Fruit fly (Drosophila melanogaster): ENCODE data around the gene Cpr72Eb.
A peak's percentile ranks its signal among the peaks of the same experiment; 100 is the strongest.

Gene Cpr72Eb

DNA sequence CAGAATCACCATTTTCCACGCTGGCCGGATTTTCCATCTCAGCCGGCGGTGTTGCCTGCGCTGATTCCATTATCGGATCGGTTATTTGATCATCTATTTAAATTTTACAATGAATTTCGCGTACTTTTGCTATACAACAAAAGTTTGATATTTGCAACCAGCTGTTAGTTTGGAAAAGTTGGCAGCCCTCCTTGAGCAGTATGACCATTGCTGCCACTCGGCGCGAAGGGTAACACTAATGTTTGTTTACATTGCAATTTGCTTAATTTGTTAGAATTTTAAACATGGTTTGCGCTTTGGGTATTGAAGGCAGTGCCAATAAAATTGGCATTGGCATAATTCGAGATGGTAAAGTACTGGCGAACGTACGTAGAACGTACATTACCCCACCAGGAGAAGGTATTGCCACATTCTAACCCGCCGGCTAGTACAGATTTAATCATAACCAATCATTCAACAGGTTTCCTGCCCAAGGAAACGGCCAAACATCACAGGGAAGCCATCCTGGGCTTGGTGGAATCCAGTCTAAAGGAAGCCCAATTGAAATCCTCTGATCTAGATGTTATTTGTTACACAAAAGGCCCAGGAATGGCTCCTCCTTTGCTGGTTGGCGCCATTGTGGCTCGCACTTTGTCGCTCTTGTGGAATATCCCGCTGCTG lies 12.8 kb upstream of the Cpr72Eb start, which contains the start of the genes Golgin104 and Tcs3 (continued):
- TF ChIP-seq sens-2 (GFP tag; IDR thresholded peaks at IDR 0.05) (no peak), pzg (GFP tag; optimal IDR thresholded peaks at IDR 0.05) (peak; percentile 75), trem (tag; optimal IDR thresholded peaks at IDR 0.05) (peak; percentile 99), ci (GFP tag; IDR thresholded peaks at IDR 0.05) (no peak), ranshi (GFP tag; IDR thresholded peaks at IDR 0.05) (no peak), Atf-2 (GFP tag; optimal IDR thresholded peaks at IDR 0.05) (no peak), HLH4C (GFP tag; IDR thresholded peaks at IDR 0.05; ENCODE audit: partially characterized antibody) (0 out of 3 replicates have a peak, but pooled peaks have one; percentile 17), CG10654 (GFP tag; optimal IDR thresholded peaks at IDR 0.05) (no peak), Aef1 (GFP tag; IDR thresholded peaks at IDR 0.05) (no peak), sima (GFP tag; optimal IDR thresholded peaks at IDR 0.05) (no peak), CG9797 (GFP tag; optimal IDR thresholded peaks at IDR 0.05) (peak; percentile 89), CG17802 (tag; optimal IDR thresholded peaks at IDR 0.05) (no peak), CG4730 (GFP tag; IDR thresholded peaks at IDR 0.05) (no peak), Bteb2 (GFP tag; optimal IDR thresholded peaks at IDR 0.05) (no peak), row (GFP tag; IDR thresholded peaks at IDR 0.05) (peak; percentile 39; the same call in 1 of the 3 replicates), CG12744 (GFP tag; optimal IDR thresholded peaks at IDR 0.05) (no peak), stwl (tag; optimal IDR thresholded peaks at IDR 0.05) (peak; percentile 75), CG5953 (GFP tag; IDR thresholded peaks at IDR 0.05) (no peak), zen (tag; optimal IDR thresholded peaks at IDR 0.05) (peak; percentile 73), D19B (GFP tag; optimal IDR thresholded peaks at IDR 0.05) (no peak), CG2199 (GFP tag; IDR thresholded peaks at IDR 0.05) (no peak), CG17385 (GFP tag; optimal IDR thresholded peaks at IDR 0.05) (no peak), Ada2b (GFP tag; IDR thresholded peaks at IDR 0.05) (no peak), CG10267 (tag; optimal IDR thresholded peaks at IDR 0.05) (peak; percentile 3), NfI (GFP tag; optimal IDR thresholded peaks at IDR 0.05) (no peak), sim (GFP tag; IDR thresholded peaks at IDR 0.05) (no peak), dati (GFP tag; IDR thresholded peaks at IDR 0.05) (no peak), NFAT (GFP tag; IDR thresholded peaks at IDR 0.05) (no peak), Med (GFP tag) (peak; percentile 63), Dp (GFP tag; optimal IDR thresholded peaks at IDR 0.05) (peak; percentile 45), eve (GFP tag; optimal IDR thresholded peaks at IDR 0.05) (no peak), CG34422 (GFP tag; IDR thresholded peaks at IDR 0.05) (peak; percentile 49; the same call in 1 of the 3 replicates), nmo (GFP tag; optimal IDR thresholded peaks at IDR 0.05) (peak; percentile 8), CG12071 (GFP tag; optimal IDR thresholded peaks at IDR 0.05) (no peak), peb (GFP tag; IDR thresholded peaks at IDR 0.05) (no peak), Gug (GFP tag; IDR thresholded peaks at IDR 0.05) (no peak), CG31388 (GFP tag; optimal IDR thresholded peaks at IDR 0.05) (no peak), Tbp (GFP tag; optimal IDR thresholded peaks at IDR 0.05) (no peak), CG14710 (tag; optimal IDR thresholded peaks at IDR 0.05) (peak; percentile 30), CG16813 (GFP tag; IDR thresholded peaks at IDR 0.05; ENCODE audit: partially characterized antibody) (no peak), Myb (GFP tag; optimal IDR thresholded peaks at IDR 0.05) (peak; percentile 31), scrt (GFP tag; optimal IDR thresholded peaks at IDR 0.05) (peak; percentile 92), BEAF-32 (GFP tag; optimal IDR thresholded peaks at IDR 0.05) (peak; percentile 21), cato (GFP tag; optimal IDR thresholded peaks at IDR 0.05; ENCODE audit: borderline replicate concordance) (no peak), ato (GFP tag; IDR thresholded peaks at IDR 0.05; ENCODE audit: partially characterized antibody) (no peak), mirr (GFP tag; optimal IDR thresholded peaks at IDR 0.05) (no peak), zen2 (GFP tag; IDR thresholded peaks at IDR 0.05; ENCODE audit: partially characterized antibody) (no peak), CG17612 (GFP tag; IDR thresholded peaks at IDR 0.05) (no peak), CG3726 (GFP tag; IDR thresholded peaks at IDR 0.05) (no peak), Sox102F (GFP tag; optimal IDR thresholded peaks at IDR 0.05) (no peak)
